Fruit fly (Drosophila melanogaster): Measurements from ENCODE around the gene CG32554.

dm6 chrX:17882769-17883168 is 30.3 kb upstream of the CG32554 start:
- no peak for TF ChIP-seq dsf (GFP tag; optimal IDR thresholded peaks at IDR 0.05; ENCODE audit: borderline replicate concordance)
- no peak for TF ChIP-seq lola (GFP tag; optimal IDR thresholded peaks at IDR 0.05)
- TF ChIP-seq Jra (GFP tag; optimal IDR thresholded peaks at IDR 0.05) = no peak
- no peak for TF ChIP-seq Dif (GFP tag; optimal IDR thresholded peaks at IDR 0.05; ENCODE audit: partially characterized antibody)
- TF ChIP-seq tai (GFP tag; optimal IDR thresholded peaks at IDR 0.05) = no peak
- TF ChIP-seq usp (GFP tag; optimal IDR thresholded peaks at IDR 0.05) = no peak
- TF ChIP-seq pan (optimal IDR thresholded peaks at IDR 0.05) = no peak
- no peak for TF ChIP-seq Vsx2 (GFP tag; optimal IDR thresholded peaks at IDR 0.05; ENCODE audit: partially characterized antibody)
- TF ChIP-seq fru (GFP tag; optimal IDR thresholded peaks at IDR 0.05) = no peak
- TF ChIP-seq Abd-B (GFP tag; optimal IDR thresholded peaks at IDR 0.05) = no peak
- no peak for TF ChIP-seq h (GFP tag; optimal IDR thresholded peaks at IDR 0.05)
- TF ChIP-seq jim (GFP tag; optimal IDR thresholded peaks at IDR 0.05) = no peak
- TF ChIP-seq OdsH (GFP tag; optimal IDR thresholded peaks at IDR 0.05) = no peak
- TF ChIP-seq Myc (optimal IDR thresholded peaks at IDR 0.05) = no peak
